Worm (Caenorhabditis elegans): ENCODE data around the gene bli-6.

- TF ChIP-seq unc-39 (tag; optimal IDR thresholded peaks at IDR 0.05) (no peak), alr-1 (tag; optimal IDR thresholded peaks at IDR 0.05) (no peak), lsy-2 (tag; optimal IDR thresholded peaks at IDR 0.05) (no peak), skn-1 (tag; optimal IDR thresholded peaks at IDR 0.05) (no peak), lin-11 (tag; optimal IDR thresholded peaks at IDR 0.05) (no peak), nhr-12 (tag; optimal IDR thresholded peaks at IDR 0.05) (no peak)
Measured at ce11 chrIV:6419031-6419582, 42.2 kb downstream of the bli-6 start, which contains the start of the genes Y73B6BL.23 and htp-2.

Measured in whole organism, L2 larva.